Worm (Caenorhabditis elegans): ENCODE data around the gene C54D10.13.

ce11 chrV:12420843-12421242 lies 11.2 kb downstream of the C54D10.13 start, which contains the start of gene C54D10.4:
- no peak for TF ChIP-seq elt-1 (tag; optimal IDR thresholded peaks at IDR 0.05; ENCODE audit: borderline replicate concordance, insufficient read depth)
- no peak for TF ChIP-seq pha-4 (tag; optimal IDR thresholded peaks at IDR 0.05)
- TF ChIP-seq ztf-11 (tag; optimal IDR thresholded peaks at IDR 0.05), result no peak
- TF ChIP-seq unc-62 (GFP tag; optimal IDR thresholded peaks at IDR 0.05), result no peak
- TF ChIP-seq drap-1 (GFP tag; optimal IDR thresholded peaks at IDR 0.05), result no peak
- no peak for TF ChIP-seq nhr-28 (tag; optimal IDR thresholded peaks at IDR 0.05)
- TF ChIP-seq ham-2 (GFP tag; optimal IDR thresholded peaks at IDR 0.05), result no peak
- no peak for TF ChIP-seq ces-1 (GFP tag; optimal IDR thresholded peaks at IDR 0.05)
- no peak for TF ChIP-seq blmp-1 (tag; optimal IDR thresholded peaks at IDR 0.05)
- TF ChIP-seq lin-13 (tag; optimal IDR thresholded peaks at IDR 0.05), result no peak
- no peak for TF ChIP-seq lsy-2 (tag; optimal IDR thresholded peaks at IDR 0.05)
- TF ChIP-seq mls-2 (tag; optimal IDR thresholded peaks at IDR 0.05), result no peak
- TF ChIP-seq nhr-237 (tag; optimal IDR thresholded peaks at IDR 0.05), result no peak
- TF ChIP-seq bed-3 (GFP tag; optimal IDR thresholded peaks at IDR 0.05), result no peak

All from whole organism, mixed stage, embryonic.